Worm (Caenorhabditis elegans): ENCODE data around the gene gfat-1.

The gfat-1 gene

ce11 chrII:11622605-11623004 lies 27.4 kb upstream of the gfat-1 start:
- TF ChIP-seq him-1 (tag; optimal IDR thresholded peaks at IDR 0.05) (no peak), dao-5 (tag; optimal IDR thresholded peaks at IDR 0.05) (no peak), W03F9.2 (tag; optimal IDR thresholded peaks at IDR 0.05) (no peak)

ce11 chrII:11621576-11621975 lies 26.4 kb upstream of the gfat-1 start:
- TF ChIP-seq W03F9.2 (tag; optimal IDR thresholded peaks at IDR 0.05) (no peak), dao-5 (tag; optimal IDR thresholded peaks at IDR 0.05) (no peak), him-1 (tag; optimal IDR thresholded peaks at IDR 0.05) (peak; percentile 9)

- TF ChIP-seq W03F9.2 (tag; optimal IDR thresholded peaks at IDR 0.05) (no peak), him-1 (tag; optimal IDR thresholded peaks at IDR 0.05) (no peak), dao-5 (tag; optimal IDR thresholded peaks at IDR 0.05) (no peak)
Measured at ce11 chrII:11620630-11621246, 25.5 kb upstream of the gfat-1 start.

ce11 chrII:11619895-11620439 lies 24.7 kb upstream of the gfat-1 start:
- TF ChIP-seq W03F9.2 (tag; optimal IDR thresholded peaks at IDR 0.05): peak; percentile 42
- peak; percentile 53 for TF ChIP-seq dao-5 (tag; optimal IDR thresholded peaks at IDR 0.05)
- TF ChIP-seq him-1 (tag; optimal IDR thresholded peaks at IDR 0.05): peak; percentile 71

- TF ChIP-seq him-1 (tag; optimal IDR thresholded peaks at IDR 0.05) (no peak), dao-5 (tag; optimal IDR thresholded peaks at IDR 0.05) (no peak), W03F9.2 (tag; optimal IDR thresholded peaks at IDR 0.05) (no peak)
Measured at ce11 chrII:11619171-11619570, 24.0 kb upstream of the gfat-1 start.

- no peak for TF ChIP-seq dao-5 (tag; optimal IDR thresholded peaks at IDR 0.05)
Measured at ce11 chrII:11617715-11618114, 22.5 kb upstream of the gfat-1 start.

ce11 chrII:11616333-11616942 lies 21.2 kb upstream of the gfat-1 start:
- TF ChIP-seq W03F9.2 (tag; optimal IDR thresholded peaks at IDR 0.05) (no peak), dao-5 (tag; optimal IDR thresholded peaks at IDR 0.05) (no peak), him-1 (tag; optimal IDR thresholded peaks at IDR 0.05) (no peak)

ce11 chrII:11614103-11614857 lies 19.1 kb upstream of the gfat-1 start:
- no peak for TF ChIP-seq W03F9.2 (tag; optimal IDR thresholded peaks at IDR 0.05)
- no peak for TF ChIP-seq dao-5 (tag; optimal IDR thresholded peaks at IDR 0.05)
- TF ChIP-seq him-1 (tag; optimal IDR thresholded peaks at IDR 0.05): no peak

- no peak for TF ChIP-seq W03F9.2 (tag; optimal IDR thresholded peaks at IDR 0.05)
- TF ChIP-seq him-1 (tag; optimal IDR thresholded peaks at IDR 0.05): no peak
- no peak for TF ChIP-seq dao-5 (tag; optimal IDR thresholded peaks at IDR 0.05)
Measured at ce11 chrII:11612034-11612723, 17.0 kb upstream of the gfat-1 start, which contains the start of gene F07A11.5. Gene F07A11.5 (plus strand): TSS chrII:11612300.

- TF ChIP-seq W03F9.2 (tag; optimal IDR thresholded peaks at IDR 0.05) (no peak), dao-5 (tag; optimal IDR thresholded peaks at IDR 0.05) (no peak), him-1 (tag; optimal IDR thresholded peaks at IDR 0.05) (no peak)
Measured at ce11 chrII:11611462-11611861, 16.2 kb upstream of the gfat-1 start.

- TF ChIP-seq dao-5 (tag; optimal IDR thresholded peaks at IDR 0.05): no peak
- no peak for TF ChIP-seq W03F9.2 (tag; optimal IDR thresholded peaks at IDR 0.05)
- TF ChIP-seq him-1 (tag; optimal IDR thresholded peaks at IDR 0.05): no peak
Measured at ce11 chrII:11604613-11605012, 9.4 kb upstream of the gfat-1 start.

- TF ChIP-seq W03F9.2 (tag; optimal IDR thresholded peaks at IDR 0.05): no peak
- TF ChIP-seq him-1 (tag; optimal IDR thresholded peaks at IDR 0.05): no peak
- TF ChIP-seq dao-5 (tag; optimal IDR thresholded peaks at IDR 0.05): no peak
Measured at ce11 chrII:11602387-11602960, 7.3 kb upstream of the gfat-1 start.

ce11 chrII:11600711-11601110 lies 5.5 kb upstream of the gfat-1 start, which contains the start of gene F07A11.4:
Gene F07A11.4 (plus strand): TSS chrII:11601011.
- TF ChIP-seq him-1 (tag; optimal IDR thresholded peaks at IDR 0.05) (no peak), W03F9.2 (tag; optimal IDR thresholded peaks at IDR 0.05) (no peak), dao-5 (tag; optimal IDR thresholded peaks at IDR 0.05) (no peak)

All from whole organism, L4/young adult.